Fruit fly (Drosophila melanogaster) whole organism, embryonic: ENCODE results near the gene CG14630.

Experiments
- Asciz ChIP-seq: fragments of 200-800 bp; sonication (Bioruptor generic); optimal IDR thresholded peaks from 2 replicates; lab custom pipeline; 2017; ENCODE audit warnings: missing biosample characterization, mild to moderate bottlenecking, missing genetic modification characterization, missing genetic modification reagents
- BtbVII ChIP-seq: fragments of 200-800 bp; sonication (Bioruptor generic); optimal IDR thresholded peaks from 3 replicates; lab custom pipeline; 2017; ENCODE audit warnings: missing biosample characterization, mild to moderate bottlenecking, missing genetic modification characterization
- C15 ChIP-seq: fragments of 200-800 bp; sonication (Bioruptor generic); IDR thresholded peaks from 3 replicates; pipeline ENCODE4 v1.3.6; 2022; ENCODE audit warnings: missing biosample characterization, missing genetic modification characterization
- CG12659 ChIP-seq: fragments of 200-800 bp; sonication (Bioruptor generic); optimal IDR thresholded peaks from 3 replicates; lab custom pipeline; 2017; ENCODE audit warnings: mild to moderate bottlenecking, missing biosample characterization, missing genetic modification reagents, missing genetic modification characterization
- CG14710 ChIP-seq: fragments of 200-800 bp; sonication (Bioruptor generic); optimal IDR thresholded peaks from 3 replicates; lab custom pipeline; 2019; ENCODE audit warnings: missing biosample characterization, mild to moderate bottlenecking, missing genetic modification characterization, moderate library complexity
- CG14860 ChIP-seq: fragments of 200-800 bp; sonication (Bioruptor generic); IDR thresholded peaks from 3 replicates; pipeline ENCODE4 v1.3.6; 2022; ENCODE audit warnings: missing biosample characterization, missing genetic modification characterization; ENCODE audit not compliant: partially characterized antibody
- CG15073 ChIP-seq: fragments of 200-800 bp; sonication (Bioruptor generic); optimal IDR thresholded peaks from 2 replicates; lab custom pipeline; 2016; ENCODE audit warnings: missing biosample characterization, missing genetic modification characterization
- CG15269 ChIP-seq: fragments of 200-800 bp; sonication (Bioruptor generic); optimal IDR thresholded peaks from 2 replicates; lab custom pipeline; 2018; ENCODE audit warnings: missing biosample characterization, mild to moderate bottlenecking, missing genetic modification characterization, moderate library complexity
- CG1529 ChIP-seq: fragments of 200-800 bp; sonication (Bioruptor generic); optimal IDR thresholded peaks from 3 replicates; lab custom pipeline; 2018; ENCODE audit warnings: missing biosample characterization, missing genetic modification characterization
- CG17385 ChIP-seq: fragments of 200-800 bp; sonication (Bioruptor generic); optimal IDR thresholded peaks from 3 replicates; lab custom pipeline; 2018; ENCODE audit warnings: missing biosample characterization, mild to moderate bottlenecking, missing genetic modification characterization
- CG17912 ChIP-seq: fragments of 200-800 bp; sonication (Bioruptor generic); optimal IDR thresholded peaks from 2 replicates; lab custom pipeline; 2018; ENCODE audit warnings: missing biosample characterization, mild to moderate bottlenecking, missing genetic modification characterization
- CG18262 ChIP-seq: fragments of 200-800 bp; optimal IDR thresholded peaks from 3 replicates; lab custom pipeline; 2019; ENCODE audit warnings: missing biosample characterization, mild to moderate bottlenecking, missing genetic modification characterization, moderate library complexity
- CG18764 ChIP-seq: fragments of 200-800 bp; sonication (Bioruptor generic); optimal IDR thresholded peaks from 3 replicates; lab custom pipeline; 2016; ENCODE audit warnings: missing biosample characterization, missing genetic modification characterization
- CG2129 ChIP-seq: fragments of 200-800 bp; sonication (Bioruptor generic); IDR thresholded peaks from 2 replicates; pipeline ENCODE4 v1.3.6; 2022; ENCODE audit warnings: missing biosample characterization, missing genetic modification characterization; ENCODE audit not compliant: partially characterized antibody
- CG4282 ChIP-seq: fragments of 200-800 bp; sonication (Bioruptor generic); optimal IDR thresholded peaks from 2 replicates; lab custom pipeline; 2016; ENCODE audit warnings: missing biosample characterization, missing genetic modification characterization
- CG4424 ChIP-seq: fragments of 200-800 bp; sonication (Bioruptor generic); optimal IDR thresholded peaks from 3 replicates; lab custom pipeline; 2016; ENCODE audit warnings: missing biosample characterization, missing genetic modification characterization
- CG8089 ChIP-seq: fragments of 200-800 bp; sonication (Bioruptor generic); optimal IDR thresholded peaks from 3 replicates; lab custom pipeline; 2016; ENCODE audit warnings: missing biosample characterization, missing genetic modification characterization
- CG8281 ChIP-seq: fragments of 200-800 bp; sonication (Bioruptor generic); optimal IDR thresholded peaks from 2 replicates; lab custom pipeline; 2018; ENCODE audit warnings: missing biosample characterization, mild to moderate bottlenecking, missing genetic modification characterization, moderate library complexity
- CG8765 ChIP-seq: fragments of 200-800 bp; sonication (Bioruptor generic); IDR thresholded peaks from 2 replicates; pipeline ENCODE4 v1.3.6; 2022; ENCODE audit warnings: missing biosample characterization, missing genetic modification characterization
- Doc3 ChIP-seq: fragments of 200-800 bp; sonication (Bioruptor generic); IDR thresholded peaks from 3 replicates; pipeline ENCODE4 v1.3.6; 2022; ENCODE audit warnings: missing biosample characterization, missing genetic modification characterization; ENCODE audit not compliant: partially characterized antibody
- Elba2 ChIP-seq: fragments of 200-800 bp; sonication (Bioruptor generic); optimal IDR thresholded peaks from 3 replicates; lab custom pipeline; 2016; ENCODE audit warnings: missing biosample characterization, missing genetic modification characterization
- Gsc ChIP-seq: fragments of 200-800 bp; sonication (Bioruptor generic); IDR thresholded peaks from 2 replicates; pipeline ENCODE4 v1.3.6; 2022; ENCODE audit warnings: missing biosample characterization, missing genetic modification characterization
- H15 ChIP-seq: fragments of 200-800 bp; sonication (Bioruptor generic); IDR thresholded peaks from 3 replicates; pipeline ENCODE4 v1.3.6; 2022; ENCODE audit warnings: missing biosample characterization, missing genetic modification characterization
- HLH4C ChIP-seq: fragments of 200-800 bp; sonication (Bioruptor generic); IDR thresholded peaks from 3 replicates; pipeline ENCODE4 v1.3.6; 2022; ENCODE audit warnings: missing biosample characterization, missing genetic modification characterization; ENCODE audit not compliant: partially characterized antibody
- HLHmδ ChIP-seq: fragments of 200-800 bp; sonication (Bioruptor generic); optimal IDR thresholded peaks from 2 replicates; lab custom pipeline; 2018; ENCODE audit warnings: missing biosample characterization, mild to moderate bottlenecking, missing genetic modification characterization, moderate library complexity
- HmgD ChIP-seq: fragments of 200-800 bp; sonication (Bioruptor generic); optimal IDR thresholded peaks from 3 replicates; lab custom pipeline; 2016; ENCODE audit warnings: missing biosample characterization, missing genetic modification characterization
- Hr3 ChIP-seq: fragments of 200-800 bp; sonication (Bioruptor generic); optimal IDR thresholded peaks from 3 replicates; lab custom pipeline; 2016; ENCODE audit warnings: missing biosample characterization, missing genetic modification characterization
- NFAT ChIP-seq: fragments of 200-800 bp; sonication (Bioruptor generic); IDR thresholded peaks from 2 replicates; pipeline ENCODE4 v1.3.6; 2022; ENCODE audit warnings: missing biosample characterization, missing genetic modification characterization
- Neu2 ChIP-seq: fragments of 200-800 bp; sonication (Bioruptor generic); optimal IDR thresholded peaks from 3 replicates; lab custom pipeline; 2016; ENCODE audit warnings: missing biosample characterization, missing genetic modification characterization, borderline replicate concordance
- Nf-YB ChIP-seq: fragments of 200-800 bp; sonication (Bioruptor generic); optimal IDR thresholded peaks from 3 replicates; lab custom pipeline; 2019; ENCODE audit warnings: missing biosample characterization, mild to moderate bottlenecking, missing genetic modification characterization, moderate library complexity
- Poxn ChIP-seq: fragments of 200-800 bp; sonication (Bioruptor generic); IDR thresholded peaks from 2 replicates; pipeline ENCODE4 v1.3.6; 2022; ENCODE audit warnings: missing biosample characterization, missing genetic modification characterization
- Scr ChIP-seq: fragments of 200-800 bp; sonication (Bioruptor generic); IDR thresholded peaks from 2 replicates; pipeline ENCODE4 v1.3.6; 2022; ENCODE audit warnings: missing biosample characterization, missing genetic modification characterization; ENCODE audit not compliant: partially characterized antibody
- bab2 ChIP-seq: fragments of 200-800 bp; sonication (Bioruptor generic); optimal IDR thresholded peaks from 2 replicates; lab custom pipeline; 2016; ENCODE audit warnings: missing biosample characterization, missing genetic modification characterization
- bbx ChIP-seq: fragments of 200-800 bp; sonication (Bioruptor generic); IDR thresholded peaks from 2 replicates; pipeline ENCODE4 v1.3.6; 2022; ENCODE audit warnings: missing biosample characterization, missing genetic modification characterization; ENCODE audit not compliant: partially characterized antibody
- bigmax ChIP-seq: fragments of 200-800 bp; sonication (Bioruptor generic); optimal IDR thresholded peaks from 2 replicates; lab custom pipeline; 2018; ENCODE audit warnings: missing biosample characterization, mild to moderate bottlenecking, missing genetic modification characterization
- fd64A ChIP-seq: fragments of 200-800 bp; sonication (Bioruptor generic); optimal IDR thresholded peaks from 3 replicates; lab custom pipeline; 2018; ENCODE audit warnings: missing biosample characterization, mild to moderate bottlenecking, missing genetic modification characterization
- hb ChIP-seq: fragments of 200-800 bp; sonication (Bioruptor generic); IDR thresholded peaks from 3 replicates; pipeline ENCODE4 v1.3.6; 2022; ENCODE audit warnings: missing biosample characterization, missing genetic modification characterization; ENCODE audit not compliant: partially characterized antibody
- hkb ChIP-seq, 2 experiments: fragments of 200-800 bp in 1 of 2; fragments of >200 bp in 1 of 2; sonication (Bioruptor generic) in 1 of 2; IDR thresholded peaks in 1 of 2; optimal IDR thresholded peaks in 1 of 2; 2 replicates each; pipeline versions ENCODE4 v1.3.6 to Lab custom; 2017 to 2022; ENCODE audit warnings: missing biosample characterization in 1 of 2, missing genetic modification characterization in 1 of 2
- lab ChIP-seq: fragments of 200-800 bp; sonication (Bioruptor generic); optimal IDR thresholded peaks from 3 replicates; lab custom pipeline; 2017; ENCODE audit warnings: missing biosample characterization, missing genetic modification characterization, mild to moderate bottlenecking, moderate library complexity, missing genetic modification reagents
- lbe ChIP-seq: fragments of 200-800 bp; sonication (Bioruptor generic); optimal IDR thresholded peaks from 2 replicates; lab custom pipeline; 2016; ENCODE audit warnings: missing biosample characterization, mild to moderate bottlenecking, missing genetic modification characterization
- lilli ChIP-seq: fragments of 200-800 bp; sonication (Bioruptor generic); optimal IDR thresholded peaks from 3 replicates; lab custom pipeline; 2016; ENCODE audit warnings: missing biosample characterization, missing genetic modification characterization
- maf-S ChIP-seq: fragments of 200-800 bp; sonication (Bioruptor generic); optimal IDR thresholded peaks from 2 replicates; lab custom pipeline; 2016; ENCODE audit warnings: missing biosample characterization, missing genetic modification characterization
- peb ChIP-seq: fragments of 200-800 bp; sonication (Bioruptor generic); IDR thresholded peaks from 2 replicates; pipeline ENCODE4 v1.3.6; 2022; ENCODE audit warnings: missing biosample characterization, missing genetic modification characterization
- rib ChIP-seq: fragments of 200-800 bp; sonication (Bioruptor generic); IDR thresholded peaks from 2 replicates; pipeline ENCODE4 v1.3.6; 2022; ENCODE audit warnings: missing biosample characterization, missing genetic modification characterization
- seq ChIP-seq: fragments of 200-800 bp; sonication (Bioruptor generic); IDR thresholded peaks from 2 replicates; pipeline ENCODE4 v1.3.6; 2022; ENCODE audit warnings: missing biosample characterization, missing genetic modification characterization
- sqz ChIP-seq: fragments of 200-800 bp; sonication (Bioruptor generic); optimal IDR thresholded peaks from 3 replicates; lab custom pipeline; 2018; ENCODE audit warnings: missing biosample characterization, mild to moderate bottlenecking, missing genetic modification characterization
- trem ChIP-seq: fragments of 200-800 bp; optimal IDR thresholded peaks from 3 replicates; lab custom pipeline; 2019; ENCODE audit warnings: missing biosample characterization, mild to moderate bottlenecking, missing genetic modification characterization, moderate library complexity
- zf30C ChIP-seq: fragments of 200-800 bp; sonication (Bioruptor generic); optimal IDR thresholded peaks from 3 replicates; lab custom pipeline; 2018; ENCODE audit warnings: missing biosample characterization, mild to moderate bottlenecking, missing genetic modification characterization

Gene CG14630

dm6 chrX:1052684-1053389 lies 21.5 kb downstream of the CG14630 start (continued):
- TF ChIP-seq CG14710 (peak; percentile 44), C15 (GFP tag; lab: Robert Waterston, UW) (no peak), maf-S (GFP tag; lab: Kevin White, UChicago) (no peak), CG15269 (peak; percentile 15), lbe (GFP tag; lab: Kevin White, UChicago) (peak; percentile 9), Neu2 (no peak), Nf-YB (no peak), CG8089 (peak; percentile 18), trem (peak; percentile 20), HLHmδ (GFP tag; lab: Kevin White, UChicago) (no peak), bab2 (GFP tag; lab: Kevin White, UChicago) (peak; percentile 14), Doc3 (no peak), Elba2 (GFP tag; lab: Kevin White, UChicago) (no peak), NFAT (no peak), Scr (GFP tag; lab: Robert Waterston, UW) (no peak), CG15073 (GFP tag; lab: Kevin White, UChicago) (no peak), Poxn (GFP tag; lab: Robert Waterston, UW) (no peak), CG17385 (peak; percentile 23), bigmax (no peak), fd64A (GFP tag; lab: Kevin White, UChicago) (no peak), CG12659 (GFP tag; lab: Kevin White, UChicago) (peak; percentile 3), Gsc (GFP tag; lab: Robert Waterston, UW) (no peak), Asciz (GFP tag; lab: Kevin White, UChicago) (peak; percentile 33), hb (GFP tag; lab: Robert Waterston, UW) (no peak), peb (GFP tag; lab: Robert Waterston, UW) (peak; percentile 29; the same call in 1 of the 2 replicates), CG14860 (GFP tag; lab: Robert Waterston, UW) (no peak), seq (0 out of 2 replicates have a peak, but pooled peaks have one; percentile 25), CG8281 (tag; lab: Kevin White, UChicago) (no peak), lilli (GFP tag; lab: Kevin White, UChicago) (peak; percentile 19), BtbVII (GFP tag; lab: Kevin White, UChicago) (no peak), CG8765 (GFP tag; lab: Robert Waterston, UW) (peak; percentile 51; the same call in 1 of the 2 replicates), HLH4C (GFP tag; lab: Robert Waterston, UW) (no peak), CG18262 (tag; lab: Kevin White, UChicago) (peak; percentile 48), CG17912 (no peak), CG18764 (GFP tag; lab: Kevin White, UChicago) (peak; percentile 13), CG4282 (GFP tag; lab: Kevin White, UChicago) (no peak), bbx (no peak), lab (GFP tag; lab: Kevin White, UChicago) (peak; percentile 47), CG1529 (GFP tag; lab: Kevin White, UChicago) (peak; percentile 2), CG2129 (GFP tag; lab: Robert Waterston, UW) (no peak), Hr3 (peak; percentile 17), rib (GFP tag; lab: Robert Waterston, UW) (no peak), CG4424 (GFP tag; lab: Kevin White, UChicago) (peak; percentile 56), zf30C (GFP tag; lab: Kevin White, UChicago) (no peak), hkb (optimal IDR thresholded peaks at IDR 0.05; lab: Kevin White, UChicago) (no peak), hkb (GFP tag; IDR thresholded peaks at IDR 0.05; lab: Robert Waterston, UW) (peak; percentile 44; the same call in 1 of the 2 replicates), sqz (GFP tag; lab: Kevin White, UChicago) (no peak), HmgD (GFP tag; lab: Kevin White, UChicago) (no peak), H15 (GFP tag; lab: Robert Waterston, UW) (0 out of 3 replicates have a peak, but pooled peaks have one; percentile 31)
